Worm (Caenorhabditis elegans): Measurements from ENCODE around the gene C25F9.16.
A peak's percentile ranks its signal among the peaks of the same experiment; 100 is the strongest.

The C25F9.16 gene

DNA sequence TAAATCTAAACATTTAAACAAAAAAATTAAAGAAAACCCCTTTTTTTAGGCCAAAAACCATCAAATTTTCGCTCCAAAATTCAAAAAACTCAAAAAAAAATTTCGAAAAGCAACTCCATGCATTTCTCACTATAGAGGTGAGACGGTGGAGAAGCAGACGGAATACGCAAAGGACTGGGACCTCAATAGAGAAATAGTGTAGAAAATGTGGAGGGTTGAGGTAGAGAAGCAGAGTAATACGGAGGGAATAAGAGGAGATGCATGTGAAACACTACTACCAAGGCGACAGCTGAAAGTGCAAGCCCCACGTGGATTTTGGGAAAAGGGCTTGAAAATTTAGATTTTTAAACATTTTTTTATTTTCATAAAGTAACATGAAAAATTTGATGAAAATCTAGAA, 42.9 kb upstream of the C25F9.16 start:
- no peak for TF ChIP-seq ces-1 (GFP tag; optimal IDR thresholded peaks at IDR 0.05)
- TF ChIP-seq lin-13 (GFP tag; optimal IDR thresholded peaks at IDR 0.05) = no peak
- TF ChIP-seq snpc-1.2 (GFP tag; IDR thresholded peaks at IDR 0.05) = no peak
- peak in 1 of 2 experiments; percentile 26 for TF ChIP-seq mdl-1 (tag; optimal IDR thresholded peaks at IDR 0.05)
- TF ChIP-seq nhr-41 (GFP tag; IDR thresholded peaks at IDR 0.05) = no peak
- no peak for TF ChIP-seq nhr-25 (tag; optimal IDR thresholded peaks at IDR 0.05; ENCODE audit: borderline replicate concordance, insufficient read depth)
- no peak for TF ChIP-seq php-3 (GFP tag; IDR thresholded peaks at IDR 0.05)
- TF ChIP-seq spr-1 (tag; optimal IDR thresholded peaks at IDR 0.05) = no peak
- no peak for TF ChIP-seq madf-5 (GFP tag; IDR thresholded peaks at IDR 0.05)
- TF ChIP-seq hmg-1.1 (GFP tag; IDR thresholded peaks at IDR 0.05) = peak; percentile 22; the same call in 1 of the 2 replicates

- TF ChIP-seq unc-39 (tag; optimal IDR thresholded peaks at IDR 0.05) (no peak), lim-7 (GFP tag; IDR thresholded peaks at IDR 0.05) (no peak), Y75B8A.6 (GFP tag; IDR thresholded peaks at IDR 0.05) (no peak), zfp-3 (GFP tag; conservative IDR thresholded peaks at IDR 0.05) (no peak), nhr-76 (tag; optimal IDR thresholded peaks at IDR 0.05) (no peak), hmg-1.1 (GFP tag; IDR thresholded peaks at IDR 0.05) (no peak), hif-1 (tag; optimal IDR thresholded peaks at IDR 0.05) (no peak), skn-1 (tag; optimal IDR thresholded peaks at IDR 0.05) (no peak), ceh-44 (GFP tag; IDR thresholded peaks at IDR 0.05) (no peak), pqm-1 (tag; optimal IDR thresholded peaks at IDR 0.05) (no peak), cey-2 (tag; optimal IDR thresholded peaks at IDR 0.05; ENCODE audit: borderline replicate concordance, insufficient read depth) (no peak), nhr-111 (GFP tag; optimal IDR thresholded peaks at IDR 0.05) (no peak), nhr-42 (GFP tag; IDR thresholded peaks at IDR 0.05) (no peak), php-3 (GFP tag; IDR thresholded peaks at IDR 0.05) (no peak), unc-62 (GFP tag; optimal IDR thresholded peaks at IDR 0.05 in 1 of 2) (no peak), unc-62 (tag; optimal IDR thresholded peaks at IDR 0.05) (no peak), R02D3.7 (tag; optimal IDR thresholded peaks at IDR 0.05) (no peak), dmd-8 (GFP tag; IDR thresholded peaks at IDR 0.05) (no peak), hlh-11 (tag; optimal IDR thresholded peaks at IDR 0.05) (no peak), ces-1 (GFP tag; optimal IDR thresholded peaks at IDR 0.05) (no peak)
Measured at ce11 chrV:19394750-19395149, 39.4 kb upstream of the C25F9.16 start, which contains the start of gene C25F9.8. TSS of gene C25F9.8 (plus strand) at chrV:19395050.

DNA sequence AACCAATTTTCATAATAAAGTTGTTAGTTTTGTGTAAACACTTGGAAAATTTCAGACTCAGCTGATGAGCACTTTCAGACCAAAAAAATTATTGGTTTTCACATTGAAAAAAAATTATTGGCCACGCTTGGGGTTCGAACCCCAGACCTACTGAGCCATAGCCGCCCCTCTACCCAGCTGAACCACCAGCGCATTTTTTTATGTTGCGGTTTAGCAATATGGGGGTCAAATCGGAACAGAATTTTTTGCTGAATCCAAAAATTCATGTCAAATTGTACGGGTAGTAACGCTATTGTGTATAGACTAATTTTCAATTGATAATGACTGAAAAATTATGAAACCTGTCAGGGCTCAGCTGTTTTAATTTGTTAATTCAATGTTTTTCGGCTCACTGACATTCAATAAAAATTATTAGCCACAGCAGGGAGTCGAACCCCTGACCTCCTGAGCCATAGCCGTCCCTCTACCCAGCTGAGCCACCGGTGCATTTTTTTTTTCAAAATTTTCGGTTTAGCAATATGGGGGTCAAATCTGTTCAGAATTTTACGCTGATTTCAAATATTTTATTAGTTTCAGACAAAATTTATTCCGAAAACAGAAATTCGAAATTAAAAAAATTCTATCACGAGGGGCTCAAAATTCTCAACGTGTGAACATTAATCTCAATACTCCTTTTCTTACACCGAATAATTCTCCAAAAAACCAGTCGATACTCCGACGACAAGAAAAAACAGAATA, 37.4 kb upstream of the C25F9.16 start:
- TF ChIP-seq unc-62 (GFP tag; optimal IDR thresholded peaks at IDR 0.05 in 1 of 2) = peak in 1 of 2 experiments; percentile 62
- no peak for TF ChIP-seq unc-62 (tag; optimal IDR thresholded peaks at IDR 0.05)
- 0 out of 2 replicates have a peak, but pooled peaks have one; percentile 34 for TF ChIP-seq lin-38 (GFP tag; IDR thresholded peaks at IDR 0.05)
- no peak for TF ChIP-seq nhr-28 (tag; optimal IDR thresholded peaks at IDR 0.05)

ce11 chrV:19398396-19398795, 35.8 kb upstream of the C25F9.16 start:
- TF ChIP-seq dmd-9 (GFP tag; IDR thresholded peaks at IDR 0.05) (no peak), ceh-32 (tag; optimal IDR thresholded peaks at IDR 0.05; ENCODE audit: poor library complexity) (no peak), set-16 (GFP tag; IDR thresholded peaks at IDR 0.05) (no peak), pha-4 (GFP tag; IDR thresholded peaks at IDR 0.05) (no peak), pha-4 (tag; optimal IDR thresholded peaks at IDR 0.05) (no peak), nhr-6 (tag; optimal IDR thresholded peaks at IDR 0.05) (no peak), nhr-42 (GFP tag; IDR thresholded peaks at IDR 0.05) (no peak), mdt-29 (GFP tag; IDR thresholded peaks at IDR 0.05) (no peak), F10B5.3 (tag; optimal IDR thresholded peaks at IDR 0.05) (no peak), aha-1 (tag) (no peak), duxl-1 (tag; optimal IDR thresholded peaks at IDR 0.05; ENCODE audit: poor library complexity) (no peak), nhr-25 (tag; optimal IDR thresholded peaks at IDR 0.05; ENCODE audit: borderline replicate concordance, insufficient read depth) (no peak), nhr-76 (tag; optimal IDR thresholded peaks at IDR 0.05) (no peak), dmd-8 (GFP tag; IDR thresholded peaks at IDR 0.05) (no peak), nhr-41 (GFP tag; IDR thresholded peaks at IDR 0.05) (no peak), snpc-1.2 (GFP tag; IDR thresholded peaks at IDR 0.05) (no peak), egl-43 (GFP tag; IDR thresholded peaks at IDR 0.05) (no peak), mes-2 (tag; optimal IDR thresholded peaks at IDR 0.05; ENCODE audit: poor library complexity, severe bottlenecking) (no peak)
